Worm (Caenorhabditis elegans): ENCODE results near the gene clec-36.

DNA sequence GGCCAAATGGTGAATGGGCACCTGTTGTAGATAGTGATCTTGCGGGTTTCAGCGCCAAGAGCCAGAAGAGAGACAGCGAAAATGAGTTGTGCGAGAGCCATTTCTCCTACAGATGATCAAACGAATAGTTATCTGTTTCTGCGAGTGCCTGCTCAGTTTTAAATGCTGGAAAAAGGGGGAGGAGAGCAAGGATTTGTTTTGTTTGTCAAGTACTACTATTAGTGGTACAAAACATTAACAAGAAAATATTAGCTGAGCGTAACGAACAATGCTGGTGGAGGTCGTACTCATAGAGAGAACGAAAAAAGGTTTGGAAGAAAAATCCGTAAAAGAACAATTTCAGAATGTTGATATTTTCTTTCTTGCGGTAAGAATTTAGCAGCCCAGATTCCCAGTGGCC, 23.0 kb upstream of the clec-36 start, which contains the start of gene thn-4:
- no peak for TF ChIP-seq snpc-4 (tag; optimal IDR thresholded peaks at IDR 0.05)
- TF ChIP-seq nhr-85 (tag) = no peak
- TF ChIP-seq hpl-2 (GFP tag; optimal IDR thresholded peaks at IDR 0.05) = no peak
- no peak for TF ChIP-seq unc-30 (tag; optimal IDR thresholded peaks at IDR 0.05)
